Worm (Caenorhabditis elegans): ENCODE results near the gene grd-12.

Gene grd-12

ce11 chrV:14971136-14971535 lies 7.2 kb upstream of the grd-12 start, which contains the start of gene nlp-59:
Gene nlp-59, plus strand, starts transcription at chrV:14971436.
- TF ChIP-seq ceh-43 (GFP tag; optimal IDR thresholded peaks at IDR 0.05) (no peak), nhr-12 (tag; optimal IDR thresholded peaks at IDR 0.05) (no peak)

DNA sequence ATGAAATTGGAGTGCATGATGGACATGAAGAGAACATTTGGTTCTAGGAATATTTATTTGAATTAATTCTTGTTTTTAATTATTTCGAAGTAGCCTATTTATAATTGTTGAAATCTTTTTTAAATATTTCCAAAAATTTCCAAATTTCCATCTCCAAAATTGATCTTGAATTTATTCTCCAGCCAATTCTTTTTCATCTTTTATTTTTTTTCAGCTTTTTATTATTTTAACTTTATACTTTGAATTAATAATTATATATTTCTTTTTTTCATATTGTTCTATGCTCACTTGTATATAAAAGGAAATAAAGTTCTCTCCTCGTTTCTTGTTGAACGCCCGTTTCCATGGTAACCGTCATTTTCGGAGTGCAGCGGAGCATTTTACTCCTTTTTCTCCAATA lies 1.6 kb downstream of the grd-12 start, which contains the start of gene xbx-1:
TSS of gene xbx-1 (plus strand) at position 301 of the 400 bp plus-strand sequence.
- TF ChIP-seq flh-1 (GFP tag; optimal IDR thresholded peaks at IDR 0.05) (no peak), lin-13 (tag; optimal IDR thresholded peaks at IDR 0.05) (no peak), M03D4.4 (tag; optimal IDR thresholded peaks at IDR 0.05) (no peak), mls-2 (tag; optimal IDR thresholded peaks at IDR 0.05) (no peak), lin-32 (GFP tag; optimal IDR thresholded peaks at IDR 0.05) (no peak), cnd-1 (tag; optimal IDR thresholded peaks at IDR 0.05) (no peak), snpc-4 (tag; optimal IDR thresholded peaks at IDR 0.05) (no peak), ceh-39 (tag; optimal IDR thresholded peaks at IDR 0.05) (no peak), bed-3 (GFP tag; optimal IDR thresholded peaks at IDR 0.05) (no peak), lsy-2 (tag; optimal IDR thresholded peaks at IDR 0.05) (no peak), drap-1 (GFP tag; optimal IDR thresholded peaks at IDR 0.05) (no peak), unc-62 (GFP tag; optimal IDR thresholded peaks at IDR 0.05) (no peak), zip-8 (tag; optimal IDR thresholded peaks at IDR 0.05) (no peak), sem-2 (GFP tag; optimal IDR thresholded peaks at IDR 0.05) (no peak), mep-1 (tag; optimal IDR thresholded peaks at IDR 0.05) (no peak), mab-5 (tag; optimal IDR thresholded peaks at IDR 0.05) (no peak), unc-39 (tag; optimal IDR thresholded peaks at IDR 0.05) (no peak), elt-3 (tag; optimal IDR thresholded peaks at IDR 0.05) (no peak)

- TF ChIP-seq blmp-1 (tag; optimal IDR thresholded peaks at IDR 0.05) (no peak), nhr-237 (tag; optimal IDR thresholded peaks at IDR 0.05) (no peak), ceh-39 (tag; optimal IDR thresholded peaks at IDR 0.05) (no peak), ceh-83 (GFP tag; optimal IDR thresholded peaks at IDR 0.05) (no peak), mep-1 (tag; optimal IDR thresholded peaks at IDR 0.05) (no peak), pha-4 (tag; optimal IDR thresholded peaks at IDR 0.05) (no peak), ces-1 (GFP tag; optimal IDR thresholded peaks at IDR 0.05) (no peak)
Observed at ce11 chrV:14984593-14984992, 6.3 kb downstream of the grd-12 start, which contains the start of gene F02D8.4. Gene F02D8.4, plus strand, starts transcription at chrV:14984893.

- TF ChIP-seq ceh-39 (tag; optimal IDR thresholded peaks at IDR 0.05) (no peak), ceh-43 (GFP tag; optimal IDR thresholded peaks at IDR 0.05) (no peak), unc-120 (tag; optimal IDR thresholded peaks at IDR 0.05; ENCODE audit: poor library complexity, severe bottlenecking) (no peak), nhr-237 (tag; optimal IDR thresholded peaks at IDR 0.05) (no peak), drap-1 (GFP tag; optimal IDR thresholded peaks at IDR 0.05) (no peak), lsy-2 (tag; optimal IDR thresholded peaks at IDR 0.05) (peak; percentile 11), mep-1 (tag; optimal IDR thresholded peaks at IDR 0.05) (peak; percentile 28), blmp-1 (tag; optimal IDR thresholded peaks at IDR 0.05) (no peak)
Observed at ce11 chrV:14990843-14991242, 12.5 kb downstream of the grd-12 start, which contains the start of the genes cdt-2 and T01C3.2. Gene cdt-2, minus strand, starts transcription at chrV:14991126. Gene T01C3.2, plus strand, starts transcription at chrV:14991168.

DNA sequence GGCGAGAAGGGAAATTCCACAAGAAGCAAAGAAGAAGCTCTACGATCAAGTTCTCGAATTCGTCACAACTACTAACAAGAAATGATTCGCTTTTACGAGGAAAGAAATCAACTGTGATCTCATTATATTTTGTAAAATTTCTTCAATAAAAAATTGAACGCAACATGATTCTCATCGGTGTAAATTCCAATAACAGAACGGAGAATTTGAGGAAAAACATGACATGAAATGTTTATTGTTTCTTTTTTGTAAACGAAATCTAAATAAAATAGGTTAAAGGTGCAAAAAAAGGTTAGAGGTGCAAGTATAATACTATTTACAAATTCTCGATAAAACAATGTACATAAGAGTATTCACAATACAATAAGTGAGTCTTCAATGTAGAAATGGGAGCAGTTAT lies 13.2 kb downstream of the grd-12 start:
- no peak for TF ChIP-seq drap-1 (GFP tag; optimal IDR thresholded peaks at IDR 0.05)
- TF ChIP-seq sptf-1 (tag; optimal IDR thresholded peaks at IDR 0.05), result no peak
- no peak for TF ChIP-seq bed-3 (GFP tag; optimal IDR thresholded peaks at IDR 0.05)
- TF ChIP-seq unc-120 (tag; optimal IDR thresholded peaks at IDR 0.05; ENCODE audit: poor library complexity, severe bottlenecking), result no peak
- TF ChIP-seq cnd-1 (tag; optimal IDR thresholded peaks at IDR 0.05), result no peak
- TF ChIP-seq sem-2 (GFP tag; optimal IDR thresholded peaks at IDR 0.05), result no peak

DNA sequence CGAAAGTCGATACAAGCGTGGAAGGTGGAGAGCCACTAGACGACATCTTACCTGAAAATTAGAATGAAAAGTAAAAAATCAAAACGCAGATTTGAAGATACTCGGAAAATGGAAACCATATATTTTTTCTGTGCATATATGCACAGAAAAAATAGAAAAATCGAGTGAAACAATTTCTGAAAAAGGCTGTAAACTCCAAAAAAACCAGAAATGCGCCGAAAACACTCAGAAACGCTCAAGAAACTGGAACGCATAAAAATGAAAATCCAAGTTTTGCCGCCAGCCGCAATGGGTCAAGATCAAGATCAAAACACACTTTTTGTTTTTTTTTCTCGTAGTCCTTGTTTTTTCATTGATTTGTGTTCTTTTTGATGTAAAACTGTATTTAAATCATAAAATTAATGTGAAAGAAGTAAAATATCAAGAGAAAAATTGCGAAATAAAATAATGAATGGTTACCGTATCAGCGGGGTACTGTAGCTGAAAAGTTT lies 14.4 kb downstream of the grd-12 start, which contains the start of gene T01C3.3:
TSS of gene T01C3.3 (minus strand) at position 51 of the 491 bp plus-strand sequence.
- TF ChIP-seq M03D4.4 (tag; optimal IDR thresholded peaks at IDR 0.05) (no peak), nhr-2 (tag; optimal IDR thresholded peaks at IDR 0.05) (no peak), bed-3 (GFP tag; optimal IDR thresholded peaks at IDR 0.05) (no peak), lin-13 (tag; optimal IDR thresholded peaks at IDR 0.05) (no peak), hlh-1 (tag; optimal IDR thresholded peaks at IDR 0.05) (no peak), sptf-1 (tag; optimal IDR thresholded peaks at IDR 0.05) (no peak), mls-2 (tag; optimal IDR thresholded peaks at IDR 0.05) (no peak), unc-120 (tag; optimal IDR thresholded peaks at IDR 0.05; ENCODE audit: poor library complexity, severe bottlenecking) (no peak)
